Fruit fly (Drosophila melanogaster): Measurements from ENCODE around the gene CG4836.

The CG4836 gene

dm6 chr3R:19998418-19998817 lies 15.3 kb upstream of the CG4836 start (continued):
- TF ChIP-seq NfI (GFP tag; optimal IDR thresholded peaks at IDR 0.05) (peak; percentile 62), CG17802 (tag; optimal IDR thresholded peaks at IDR 0.05) (peak; percentile 65), wek (GFP tag; optimal IDR thresholded peaks at IDR 0.05) (peak; percentile 62), CG7839 (tag; optimal IDR thresholded peaks at IDR 0.05) (peak; percentile 75), Hsf (GFP tag; optimal IDR thresholded peaks at IDR 0.05) (peak; percentile 67), CG8765 (GFP tag; IDR thresholded peaks at IDR 0.05) (peak; percentile 66; the same call in 1 of the 2 replicates), fu2 (GFP tag; optimal IDR thresholded peaks at IDR 0.05) (no peak), Dll (GFP tag; IDR thresholded peaks at IDR 0.05; ENCODE audit: partially characterized antibody) (no peak), fd64A (GFP tag; optimal IDR thresholded peaks at IDR 0.05) (peak; percentile 74), CG33213 (GFP tag; optimal IDR thresholded peaks at IDR 0.05) (peak; percentile 43), sima (GFP tag; optimal IDR thresholded peaks at IDR 0.05) (no peak), Stat92E (GFP tag; optimal IDR thresholded peaks at IDR 0.05) (no peak), ERR (GFP tag; optimal IDR thresholded peaks at IDR 0.05) (no peak), CG7928 (GFP tag; optimal IDR thresholded peaks at IDR 0.05) (no peak), Doc2 (GFP tag; IDR thresholded peaks at IDR 0.05) (no peak), btn (GFP tag; optimal IDR thresholded peaks at IDR 0.05) (peak; percentile 64), HLH4C (GFP tag; IDR thresholded peaks at IDR 0.05; ENCODE audit: partially characterized antibody) (no peak), ATbp (GFP tag; optimal IDR thresholded peaks at IDR 0.05) (peak; percentile 82), CG9817 (tag; optimal IDR thresholded peaks at IDR 0.05) (peak; percentile 64), scrt (GFP tag; optimal IDR thresholded peaks at IDR 0.05) (peak; percentile 13), CG16813 (GFP tag; IDR thresholded peaks at IDR 0.05; ENCODE audit: partially characterized antibody) (no peak), Elba2 (GFP tag; optimal IDR thresholded peaks at IDR 0.05) (no peak), lab (GFP tag; optimal IDR thresholded peaks at IDR 0.05) (peak; percentile 75), salm (tag; optimal IDR thresholded peaks at IDR 0.05) (no peak), CG17912 (GFP tag; optimal IDR thresholded peaks at IDR 0.05) (no peak), dati (GFP tag; IDR thresholded peaks at IDR 0.05) (no peak), ham (GFP tag; IDR thresholded peaks at IDR 0.05) (no peak), ci (GFP tag; IDR thresholded peaks at IDR 0.05) (peak; percentile 93), Taf1 (GFP tag; IDR thresholded peaks at IDR 0.05) (0 out of 2 replicates have a peak, but pooled peaks have one; percentile 10), Abd-B (GFP tag; optimal IDR thresholded peaks at IDR 0.05) (peak; percentile 53), sqz (GFP tag; optimal IDR thresholded peaks at IDR 0.05) (no peak), Atf-2 (GFP tag; optimal IDR thresholded peaks at IDR 0.05) (peak; percentile 59), kah (GFP tag; optimal IDR thresholded peaks at IDR 0.05) (peak; percentile 22), Sox102F (GFP tag; optimal IDR thresholded peaks at IDR 0.05) (peak; percentile 88), NFAT (GFP tag; IDR thresholded peaks at IDR 0.05) (peak; percentile 46), CG1603 (tag; optimal IDR thresholded peaks at IDR 0.05) (peak; percentile 85), CG13123 (GFP tag; optimal IDR thresholded peaks at IDR 0.05) (peak; percentile 28), Vsx1 (GFP tag; optimal IDR thresholded peaks at IDR 0.05) (peak; percentile 21), jing (GFP tag; optimal IDR thresholded peaks at IDR 0.05) (peak; percentile 64), slp2 (GFP tag; optimal IDR thresholded peaks at IDR 0.05) (peak; percentile 70), gt (GFP tag; IDR thresholded peaks at IDR 0.05) (0 out of 2 replicates have a peak, but pooled peaks have one; percentile 10), CG7556 (GFP tag; optimal IDR thresholded peaks at IDR 0.05) (peak; percentile 70), CG43689 (GFP tag; IDR thresholded peaks at IDR 0.05) (no peak), pum (GFP tag; optimal IDR thresholded peaks at IDR 0.05) (peak; percentile 75), lov (optimal IDR thresholded peaks at IDR 0.05) (no peak), lov (GFP tag; IDR thresholded peaks at IDR 0.05) (peak; percentile 84), CG14860 (GFP tag; IDR thresholded peaks at IDR 0.05; ENCODE audit: partially characterized antibody) (no peak), peb (GFP tag; IDR thresholded peaks at IDR 0.05) (peak; percentile 37; the same call in 1 of the 2 replicates), crp (GFP tag; optimal IDR thresholded peaks at IDR 0.05) (no peak), sob (GFP tag; IDR thresholded peaks at IDR 0.05) (peak; percentile 74)
